Fruit fly (Drosophila melanogaster): Measurements from ENCODE around the gene ppk14.

The ppk14 gene

dm6 chr2L:6350984-6351808, 3.6 kb upstream of the ppk14 start, which contains the start of gene CG9498 (continued):
- peak; percentile 8 for TF ChIP-seq CG14710 (tag; optimal IDR thresholded peaks at IDR 0.05)
- TF ChIP-seq CG8388 (GFP tag; optimal IDR thresholded peaks at IDR 0.05) = peak; percentile 60
- peak; percentile 57; the same call in 1 of the 2 replicates for TF ChIP-seq CG32767 (GFP tag; IDR thresholded peaks at IDR 0.05)
- TF ChIP-seq cad (GFP tag; optimal IDR thresholded peaks at IDR 0.05) = no peak
- TF ChIP-seq CG12219 (GFP tag; optimal IDR thresholded peaks at IDR 0.05) = peak; percentile 23
- peak; percentile 66 for TF ChIP-seq nerfin-1 (tag; optimal IDR thresholded peaks at IDR 0.05)
- peak; percentile 20; the same call in 1 of the 2 replicates for TF ChIP-seq CG8765 (GFP tag; IDR thresholded peaks at IDR 0.05)
- TF ChIP-seq Camta (GFP tag; optimal IDR thresholded peaks at IDR 0.05) = peak; percentile 4
- no peak for TF ChIP-seq sr (GFP tag; IDR thresholded peaks at IDR 0.05)
- TF ChIP-seq CoRest (tag; optimal IDR thresholded peaks at IDR 0.05) = peak; percentile 92
- TF ChIP-seq CG3281 (GFP tag; optimal IDR thresholded peaks at IDR 0.05) = peak; percentile 96
- TF ChIP-seq pho (GFP tag; optimal IDR thresholded peaks at IDR 0.05) = peak; percentile 22
- peak; percentile 83 for TF ChIP-seq CG18262 (tag; optimal IDR thresholded peaks at IDR 0.05)
- TF ChIP-seq CG13894 (tag; optimal IDR thresholded peaks at IDR 0.05) = peak; percentile 92
- peak; percentile 44; the same call in 1 of the 4 replicates for TF ChIP-seq Gug (GFP tag; IDR thresholded peaks at IDR 0.05)
- TF ChIP-seq CG17612 (GFP tag; IDR thresholded peaks at IDR 0.05) = peak; percentile 53
- peak; percentile 48 for TF ChIP-seq CG10654 (GFP tag; optimal IDR thresholded peaks at IDR 0.05)
- peak; percentile 24 for TF ChIP-seq oc (tag; optimal IDR thresholded peaks at IDR 0.05)
- no peak for TF ChIP-seq lov (optimal IDR thresholded peaks at IDR 0.05)
- TF ChIP-seq lov (GFP tag; IDR thresholded peaks at IDR 0.05) = 0 out of 3 replicates have a peak, but pooled peaks have one; percentile 45
- TF ChIP-seq CG17829 (tag; optimal IDR thresholded peaks at IDR 0.05) = peak; percentile 82
- peak; percentile 9 for TF ChIP-seq CG3407 (GFP tag; optimal IDR thresholded peaks at IDR 0.05)
- peak; percentile 52 for TF ChIP-seq sisA (GFP tag; IDR thresholded peaks at IDR 0.05)
- TF ChIP-seq Sry-δ (GFP tag; optimal IDR thresholded peaks at IDR 0.05) = no peak
- no peak for TF ChIP-seq Neu2 (GFP tag; optimal IDR thresholded peaks at IDR 0.05; ENCODE audit: borderline replicate concordance)
- TF ChIP-seq Meics (GFP tag; optimal IDR thresholded peaks at IDR 0.05) = peak; percentile 96
- no peak; the same call in 1 of the 2 replicates for TF ChIP-seq ssp (GFP tag; IDR thresholded peaks at IDR 0.05)
- peak; percentile 88 for TF ChIP-seq CG8924 (tag; optimal IDR thresholded peaks at IDR 0.05)
- TF ChIP-seq tap (tag; optimal IDR thresholded peaks at IDR 0.05) = peak; percentile 78
- peak; percentile 23 for TF ChIP-seq CG30020 (tag; optimal IDR thresholded peaks at IDR 0.05)
- TF ChIP-seq CG6813 (GFP tag; optimal IDR thresholded peaks at IDR 0.05) = peak; percentile 86
- peak; percentile 67 for TF ChIP-seq CG32772 (GFP tag; IDR thresholded peaks at IDR 0.05)
- TF ChIP-seq pum (GFP tag; optimal IDR thresholded peaks at IDR 0.05) = no peak
- TF ChIP-seq CG6254 (GFP tag; optimal IDR thresholded peaks at IDR 0.05) = peak; percentile 23
- peak; percentile 84 for TF ChIP-seq stc (GFP tag; IDR thresholded peaks at IDR 0.05)
- TF ChIP-seq CG6272 (GFP tag; IDR thresholded peaks at IDR 0.05) = peak; percentile 42; the same call in 1 of the 2 replicates
- TF ChIP-seq Poxn (GFP tag; IDR thresholded peaks at IDR 0.05) = peak; percentile 75; the same call in 1 of the 2 replicates
- no peak for TF ChIP-seq ken (GFP tag; IDR thresholded peaks at IDR 0.05)
- no peak for TF ChIP-seq NC2β (GFP tag; optimal IDR thresholded peaks at IDR 0.05)
- TF ChIP-seq TFAM (GFP tag; optimal IDR thresholded peaks at IDR 0.05) = no peak
- no peak for TF ChIP-seq D (optimal IDR thresholded peaks at IDR 0.05)
- peak; percentile 51 for TF ChIP-seq D (GFP tag; optimal IDR thresholded peaks at IDR 0.05)
- TF ChIP-seq CG14014 (GFP tag; IDR thresholded peaks at IDR 0.05) = peak; percentile 87
- peak; percentile 48 for TF ChIP-seq HmgZ (tag; optimal IDR thresholded peaks at IDR 0.05)
- TF ChIP-seq kni (GFP tag; optimal IDR thresholded peaks at IDR 0.05) = peak; percentile 9
- TF ChIP-seq CG10543 (GFP tag; optimal IDR thresholded peaks at IDR 0.05) = peak; percentile 69
- TF ChIP-seq gfzf (GFP tag; optimal IDR thresholded peaks at IDR 0.05) = no peak
- peak; percentile 17 for TF ChIP-seq CG8359 (GFP tag; optimal IDR thresholded peaks at IDR 0.05; ENCODE audit: borderline replicate concordance)
- TF ChIP-seq Dip3 (GFP tag; optimal IDR thresholded peaks at IDR 0.05) = no peak
